Fruit fly (Drosophila melanogaster): ENCODE results near the gene Mo25.

DNA sequence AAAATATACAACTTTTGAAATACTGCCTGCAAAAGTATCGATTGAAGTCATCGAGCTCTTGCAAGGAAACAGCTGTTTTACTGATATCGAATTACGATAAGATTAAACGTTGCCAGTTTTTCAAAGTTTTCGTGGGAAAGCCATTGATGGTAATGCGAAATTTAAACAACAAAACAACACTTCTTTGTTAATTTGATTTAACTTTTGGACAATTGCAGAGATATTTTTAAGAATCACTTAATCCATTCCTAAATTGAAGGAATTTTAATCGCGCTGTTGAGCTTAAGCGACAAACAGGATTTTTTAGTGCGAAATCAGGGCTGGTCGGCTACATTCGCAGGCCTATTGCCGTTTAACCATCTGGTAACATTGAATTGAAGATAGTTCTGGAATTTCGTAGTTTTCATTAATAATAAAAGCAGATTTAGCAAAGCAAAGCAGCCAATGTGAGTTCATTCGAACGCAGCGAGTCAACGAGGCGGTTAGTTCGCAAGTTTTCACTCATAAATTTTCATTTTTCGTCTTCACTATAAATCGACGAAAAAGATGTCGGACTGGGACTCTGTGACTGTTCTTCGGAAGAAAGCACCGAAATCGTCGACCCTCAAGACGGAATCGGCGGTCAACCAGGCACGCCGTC lies 40.8 kb downstream of the Mo25 start, which contains the start of gene mbf1:
- TF ChIP-seq Myc (optimal IDR thresholded peaks at IDR 0.05) = no peak
- no peak for TF ChIP-seq foxo (GFP tag; optimal IDR thresholded peaks at IDR 0.05)
- no peak for TF ChIP-seq N (GFP tag; optimal IDR thresholded peaks at IDR 0.05)
- TF ChIP-seq HLH106 (tag; optimal IDR thresholded peaks at IDR 0.05) = peak; percentile 20
- TF ChIP-seq brk (GFP tag; optimal IDR thresholded peaks at IDR 0.05) = peak; percentile 37
- TF ChIP-seq fru (GFP tag; optimal IDR thresholded peaks at IDR 0.05) = peak; percentile 13
- no peak for TF ChIP-seq jim (GFP tag; optimal IDR thresholded peaks at IDR 0.05)
- TF ChIP-seq dl (GFP tag; optimal IDR thresholded peaks at IDR 0.05; ENCODE audit: insufficient read depth in 1 of 2, partially characterized antibody in 2 of 2) = no peak
- no peak for TF ChIP-seq h (GFP tag; optimal IDR thresholded peaks at IDR 0.05)
- TF ChIP-seq psq (GFP tag; optimal IDR thresholded peaks at IDR 0.05) = no peak
- no peak for TF ChIP-seq ey (GFP tag; optimal IDR thresholded peaks at IDR 0.05)
- no peak for TF ChIP-seq pan (optimal IDR thresholded peaks at IDR 0.05)
- no peak for TF ChIP-seq usp (GFP tag; optimal IDR thresholded peaks at IDR 0.05)

Measured in whole organism, wandering third instar larva.